Worm (Caenorhabditis elegans) whole organism, young adult: Measurements from ENCODE around the gene nspc-12.

Source experiments
- F23B12.7 ChIP-seq: sonication (generic microtip); optimal IDR thresholded peaks from 2 replicates; lab custom pipeline; 2017; ENCODE audit warnings: missing genetic modification characterization, mild to moderate bottlenecking, missing compliant biosample characterization, antibody characterized with exemption, moderate library complexity; ENCODE audit not compliant: insufficient read depth
- ama-1 ChIP-seq, 3 experiments: fragments of 150-350 bp in 1 of 3; sonication (generic microtip) in 2 of 3; optimal IDR thresholded peaks; 2 replicates each; lab custom pipeline; 2014 to 2018; ENCODE audit warnings: missing biosample characterization in 2 of 3, missing genetic modification characterization in 2 of 3, missing genetic modification reagents in 2 of 3
- hmg-20 ChIP-seq: fragments of 200-800 bp; sonication (Bioruptor generic); IDR thresholded peaks from 2 replicates; pipeline ENCODE4 v1.3.6; 2022; ENCODE audit warnings: missing genetic modification reagents, missing genetic modification characterization, missing compliant biosample characterization
- mcd-1 ChIP-seq: fragments of 200-800 bp; sonication (Bioruptor generic); IDR thresholded peaks from 2 replicates; pipeline ENCODE4 v1.3.6; 2022; ENCODE audit warnings: missing genetic modification reagents, missing genetic modification characterization, missing compliant biosample characterization
- nfya-1 ChIP-seq: sonication (generic microtip); optimal IDR thresholded peaks from 2 replicates; lab custom pipeline; 2017; ENCODE audit warnings: antibody characterized with exemption, missing compliant biosample characterization, missing genetic modification characterization, borderline replicate concordance; ENCODE audit not compliant: insufficient read depth
- pha-4 ChIP-seq: fragments of 150-350 bp; sonication (generic microtip); optimal IDR thresholded peaks from 2 replicates; lab custom pipeline; 2014; ENCODE audit warnings: missing biosample characterization, missing genetic modification reagents, missing genetic modification characterization
- rpc-1 ChIP-seq, 2 experiments: fragments of 150-350 bp in 1 of 2; sonication (generic microtip) in 1 of 2; optimal IDR thresholded peaks; 2 replicates each; lab custom pipeline; 2014 to 2018; ENCODE audit warnings: missing biosample characterization in 1 of 2, missing genetic modification characterization in 1 of 2, missing genetic modification reagents in 1 of 2, missing genotype in 1 of 2
- sdz-38 ChIP-seq: sonication (generic microtip); optimal IDR thresholded peaks from 2 replicates; lab custom pipeline; 2016; ENCODE audit warnings: missing genotype, missing genetic modification characterization, missing compliant biosample characterization
- snpc-4 ChIP-seq, 5 experiments: fragments of 150-350 bp in 1 of 5; sonication (generic microtip) in 4 of 5; optimal IDR thresholded peaks; 2 replicates each; lab custom pipeline; 2014 to 2018; ENCODE audit warnings: missing genetic modification characterization in 5 of 5, missing biosample characterization in 3 of 5, antibody characterized with exemption in 2 of 5, mild to moderate bottlenecking in 2 of 5, missing compliant biosample characterization in 2 of 5, missing genotype in 2 of 5, moderate library complexity in 2 of 5, missing genetic modification reagents in 1 of 5
- ztf-25 ChIP-seq: fragments of 200-800 bp; sonication (Bioruptor generic); IDR thresholded peaks from 2 replicates; pipeline ENCODE4 v1.3.6; 2022; ENCODE audit warnings: missing genetic modification reagents, missing genetic modification characterization, missing compliant biosample characterization
- ztf-6 ChIP-seq: fragments of 200-800 bp; sonication (Bioruptor generic); IDR thresholded peaks from 2 replicates; pipeline ENCODE4 v1.3.6; 2022; ENCODE audit warnings: missing genetic modification reagents, missing genetic modification characterization, missing compliant biosample characterization

DNA sequence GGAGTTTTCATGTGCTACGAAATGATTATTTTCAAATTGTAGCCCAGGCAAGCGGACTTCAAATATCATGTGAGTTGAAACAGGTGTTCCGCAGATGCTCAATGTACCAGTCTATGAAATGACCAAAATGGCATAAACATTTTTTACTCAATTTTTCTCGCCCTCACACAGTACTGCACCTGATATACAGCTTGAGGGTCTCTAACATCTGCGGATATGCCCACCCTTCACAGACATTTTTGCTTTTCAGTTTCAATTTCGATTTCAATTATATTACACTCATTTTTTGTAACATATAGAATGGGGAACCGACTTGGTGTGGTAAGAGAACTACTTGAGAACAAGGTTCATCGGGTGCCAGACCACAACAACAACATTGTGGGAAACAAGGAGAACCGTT, 9.8 kb downstream of the nspc-12 start, which contains the start of gene F42F12.11:
- no peak for TF ChIP-seq pha-4 (tag; lab: Kevin White, UChicago)
- TF ChIP-seq ama-1 (optimal IDR thresholded peaks at IDR 0.05; lab: Kevin White, UChicago) = no peak
- no peak for TF ChIP-seq ama-1 (GFP tag; optimal IDR thresholded peaks at IDR 0.05; lab: Kevin White, UChicago)
- no peak for TF ChIP-seq ztf-25
- no peak for TF ChIP-seq ztf-6 (GFP tag; lab: Robert Waterston, UW)
- no peak for TF ChIP-seq sdz-38 (tag; lab: Kevin White, UChicago)
- TF ChIP-seq mcd-1 = no peak
- TF ChIP-seq F23B12.7 (tag; lab: Kevin White, UChicago) = no peak
- TF ChIP-seq nfya-1 (tag; lab: Kevin White, UChicago) = no peak
- TF ChIP-seq rpc-1 (optimal IDR thresholded peaks at IDR 0.05; lab: Kevin White, UChicago) = no peak
- no peak for TF ChIP-seq rpc-1 (tag; optimal IDR thresholded peaks at IDR 0.05; lab: Kevin White, UChicago)
- TF ChIP-seq hmg-20 (GFP tag; lab: Robert Waterston, UW) = no peak
- TF ChIP-seq snpc-4 (GFP tag; optimal IDR thresholded peaks at IDR 0.05; lab: Kevin White, UChicago) = no peak
- TF ChIP-seq snpc-4 (tag; optimal IDR thresholded peaks at IDR 0.05; lab: Kevin White, UChicago) = no peak
